Fruit fly (Drosophila melanogaster): Measurements from ENCODE around the gene sgl.

dm6 chr3L:7013568-7014305 lies 49.2 kb upstream of the sgl start:
- TF ChIP-seq CG11093 (GFP tag; IDR thresholded peaks at IDR 0.05) = no peak; the same call in 2 of the 3 replicates
- no peak for TF ChIP-seq Lim3 (GFP tag; IDR thresholded peaks at IDR 0.05)
- TF ChIP-seq ind (GFP tag; optimal IDR thresholded peaks at IDR 0.05) = no peak
- TF ChIP-seq gce (GFP tag; IDR thresholded peaks at IDR 0.05) = no peak

Measured in whole organism, embryonic.